Fruit fly (Drosophila melanogaster): ENCODE data around the gene Cf2.

The Cf2 gene

dm6 chr2L:4907986-4908385, 25.1 kb upstream of the Cf2 start:
- peak; percentile 50 for TF ChIP-seq CG11723 (GFP tag; optimal IDR thresholded peaks at IDR 0.05)
- TF ChIP-seq CG33557 (GFP tag; optimal IDR thresholded peaks at IDR 0.05): no peak
- TF ChIP-seq dpn (GFP tag; optimal IDR thresholded peaks at IDR 0.05): peak in 1 of 2 experiments; percentile 56
- TF ChIP-seq pita (GFP tag; optimal IDR thresholded peaks at IDR 0.05): no peak
- TF ChIP-seq chn (GFP tag; optimal IDR thresholded peaks at IDR 0.05): no peak
- TF ChIP-seq CG3281 (GFP tag; optimal IDR thresholded peaks at IDR 0.05): peak; percentile 36
- TF ChIP-seq CG2712 (tag; optimal IDR thresholded peaks at IDR 0.05): peak; percentile 78
- no peak for TF ChIP-seq TFAM (GFP tag; optimal IDR thresholded peaks at IDR 0.05)
- TF ChIP-seq CG2199 (GFP tag; IDR thresholded peaks at IDR 0.05): 0 out of 3 replicates have a peak, but pooled peaks have one; percentile 33
- no peak for TF ChIP-seq CG4282 (GFP tag; optimal IDR thresholded peaks at IDR 0.05)
- no peak for TF ChIP-seq pho (GFP tag; optimal IDR thresholded peaks at IDR 0.05)
- no peak for TF ChIP-seq CG14667 (GFP tag; IDR thresholded peaks at IDR 0.05)
- TF ChIP-seq lbe (GFP tag; optimal IDR thresholded peaks at IDR 0.05): no peak
- TF ChIP-seq so (GFP tag; IDR thresholded peaks at IDR 0.05): peak; percentile 74; the same call in 2 of the 3 replicates
- TF ChIP-seq Taf1 (GFP tag; IDR thresholded peaks at IDR 0.05): peak; percentile 12; the same call in 1 of the 2 replicates
- no peak for TF ChIP-seq Mes4 (GFP tag; optimal IDR thresholded peaks at IDR 0.05)
- peak in 1 of 2 experiments; percentile 95 for TF ChIP-seq Hr51 (GFP tag; optimal IDR thresholded peaks at IDR 0.05)
- no peak for TF ChIP-seq klu (GFP tag; IDR thresholded peaks at IDR 0.05)
- TF ChIP-seq fd3F (GFP tag; optimal IDR thresholded peaks at IDR 0.05): peak; percentile 40
- peak; percentile 86 for TF ChIP-seq ci (GFP tag; IDR thresholded peaks at IDR 0.05)
- no peak for TF ChIP-seq CG10431 (GFP tag; optimal IDR thresholded peaks at IDR 0.05)
- TF ChIP-seq cas (GFP tag; IDR thresholded peaks at IDR 0.05): no peak
- peak; percentile 55 for TF ChIP-seq CG18619 (GFP tag; optimal IDR thresholded peaks at IDR 0.05)
- peak; percentile 37 for TF ChIP-seq CG6765 (GFP tag; optimal IDR thresholded peaks at IDR 0.05)
- TF ChIP-seq CG17612 (GFP tag; IDR thresholded peaks at IDR 0.05): no peak
- no peak for TF ChIP-seq CG8478 (optimal IDR thresholded peaks at IDR 0.05)
- peak; percentile 67 for TF ChIP-seq CG32772 (GFP tag; IDR thresholded peaks at IDR 0.05)
- no peak for TF ChIP-seq CG10543 (GFP tag; optimal IDR thresholded peaks at IDR 0.05)
- TF ChIP-seq Adf1 (GFP tag; IDR thresholded peaks at IDR 0.05): no peak
- TF ChIP-seq CG9797 (GFP tag; optimal IDR thresholded peaks at IDR 0.05): no peak
- no peak for TF ChIP-seq zfh2 (GFP tag; optimal IDR thresholded peaks at IDR 0.05)
- TF ChIP-seq ham (GFP tag; IDR thresholded peaks at IDR 0.05): no peak
- TF ChIP-seq CG34422 (GFP tag; IDR thresholded peaks at IDR 0.05): no peak
- peak; percentile 64 for TF ChIP-seq CrebB (tag; optimal IDR thresholded peaks at IDR 0.05)
- TF ChIP-seq CG3726 (GFP tag; IDR thresholded peaks at IDR 0.05): peak; percentile 69; the same call in 1 of the 3 replicates
- peak; percentile 70 for TF ChIP-seq CG12659 (GFP tag; optimal IDR thresholded peaks at IDR 0.05)
- TF ChIP-seq CG2678 (tag; optimal IDR thresholded peaks at IDR 0.05): peak; percentile 84
- peak; percentile 83 for TF ChIP-seq Ada2b (GFP tag; IDR thresholded peaks at IDR 0.05)
- peak; percentile 61 for TF ChIP-seq ap (GFP tag; IDR thresholded peaks at IDR 0.05)
- TF ChIP-seq vvl (GFP tag; IDR thresholded peaks at IDR 0.05): peak; percentile 87
- peak; percentile 61 for TF ChIP-seq CG12071 (GFP tag; optimal IDR thresholded peaks at IDR 0.05)
- no peak for TF ChIP-seq tx (GFP tag; optimal IDR thresholded peaks at IDR 0.05)
- TF ChIP-seq nau (GFP tag; optimal IDR thresholded peaks at IDR 0.05): peak; percentile 74
- peak; percentile 54 for TF ChIP-seq ind (GFP tag; optimal IDR thresholded peaks at IDR 0.05)
- peak; percentile 49; the same call in 1 of the 2 replicates for TF ChIP-seq CG14014 (GFP tag; IDR thresholded peaks at IDR 0.05)
- peak; percentile 60 for TF ChIP-seq onecut (GFP tag; IDR thresholded peaks at IDR 0.05)
- TF ChIP-seq ara (GFP tag; IDR thresholded peaks at IDR 0.05): no peak; the same call in 1 of the 2 replicates
- peak; percentile 70 for TF ChIP-seq kah (GFP tag; optimal IDR thresholded peaks at IDR 0.05)
- TF ChIP-seq HmgD (GFP tag; optimal IDR thresholded peaks at IDR 0.05): no peak
- peak; percentile 74 for TF ChIP-seq CG17328 (GFP tag; IDR thresholded peaks at IDR 0.05)
- TF ChIP-seq B-H1 (GFP tag; IDR thresholded peaks at IDR 0.05): peak; percentile 51; the same call in 2 of the 3 replicates
- TF ChIP-seq esg (GFP tag; conservative IDR thresholded peaks at IDR 0.05): peak; percentile 75
